Worm (Caenorhabditis elegans): ENCODE data around the gene C05D9.4.

The C05D9.4 gene

ce11 chrX:1120326-1120725 lies 12.5 kb downstream of the C05D9.4 start (continued):
- TF ChIP-seq ahr-1 (tag; optimal IDR thresholded peaks at IDR 0.05) (no peak), ceh-18 (tag; optimal IDR thresholded peaks at IDR 0.05) (peak; percentile 40), unc-42 (tag; optimal IDR thresholded peaks at IDR 0.05) (peak; percentile 98), ttx-3 (tag; optimal IDR thresholded peaks at IDR 0.05) (no peak), C38D4.7 (GFP tag; optimal IDR thresholded peaks at IDR 0.05) (no peak), T23F11.4 (GFP tag; optimal IDR thresholded peaks at IDR 0.05) (no peak), ceh-2 (tag; optimal IDR thresholded peaks at IDR 0.05) (peak; percentile 44), fkh-6 (tag; optimal IDR thresholded peaks at IDR 0.05) (peak; percentile 11), hlh-30 (tag; optimal IDR thresholded peaks at IDR 0.05; ENCODE audit: insufficient read depth) (peak; percentile 5), ref-2 (tag; optimal IDR thresholded peaks at IDR 0.05) (peak; percentile 80), sdc-2 (tag; optimal IDR thresholded peaks at IDR 0.05) (peak; percentile 76), ceh-48 (tag; optimal IDR thresholded peaks at IDR 0.05) (peak; percentile 75), hlh-8 (tag; optimal IDR thresholded peaks at IDR 0.05) (no peak), madf-2 (tag; optimal IDR thresholded peaks at IDR 0.05) (no peak), lin-11 (tag; optimal IDR thresholded peaks at IDR 0.05) (no peak), ceh-22 (tag; optimal IDR thresholded peaks at IDR 0.05) (no peak), C08G9.2 (tag; optimal IDR thresholded peaks at IDR 0.05) (peak; percentile 19), ceh-31 (tag; optimal IDR thresholded peaks at IDR 0.05) (peak; percentile 92), npax-4 (tag; optimal IDR thresholded peaks at IDR 0.05) (no peak), syd-9 (tag; optimal IDR thresholded peaks at IDR 0.05) (peak; percentile 39), F13H6.1 (tag; optimal IDR thresholded peaks at IDR 0.05) (peak; percentile 35), pat-9 (tag; optimal IDR thresholded peaks at IDR 0.05) (no peak), ceh-45 (GFP tag; IDR thresholded peaks at IDR 0.05) (no peak), pha-2 (tag; optimal IDR thresholded peaks at IDR 0.05) (no peak), lim-6 (tag; optimal IDR thresholded peaks at IDR 0.05) (no peak), ama-1 (optimal IDR thresholded peaks at IDR 0.05) (no peak), nfya-1 (tag; optimal IDR thresholded peaks at IDR 0.05) (peak; percentile 40), ets-4 (tag; optimal IDR thresholded peaks at IDR 0.05) (no peak), ceh-6 (GFP tag; optimal IDR thresholded peaks at IDR 0.05) (no peak)

DNA sequence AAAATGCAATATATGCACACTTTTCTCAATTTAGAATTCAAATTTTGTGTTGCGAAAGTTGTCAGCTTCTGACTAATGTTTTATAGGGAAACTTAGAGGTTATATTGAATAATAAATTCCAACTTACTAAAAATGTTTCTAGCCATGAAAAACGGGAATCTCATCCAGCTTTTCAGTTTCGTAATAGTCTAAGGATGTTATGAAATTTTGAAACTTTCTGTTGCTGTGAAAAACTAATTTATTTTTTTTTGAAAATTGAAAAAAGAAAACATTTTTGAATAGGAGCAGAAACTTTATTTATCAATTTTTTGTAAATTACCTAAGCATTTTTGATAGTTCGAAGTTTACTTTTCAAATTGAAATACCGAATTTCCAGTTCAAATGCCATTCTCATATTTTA lies 13.7 kb downstream of the C05D9.4 start:
- no peak for TF ChIP-seq ztf-16 (tag; optimal IDR thresholded peaks at IDR 0.05)
- TF ChIP-seq ceh-19 (GFP tag; optimal IDR thresholded peaks at IDR 0.05) = no peak
- no peak for TF ChIP-seq npax-4 (tag; optimal IDR thresholded peaks at IDR 0.05)
- TF ChIP-seq ceh-34 (tag; optimal IDR thresholded peaks at IDR 0.05) = no peak
- no peak for TF ChIP-seq dve-1 (tag; optimal IDR thresholded peaks at IDR 0.05)
- TF ChIP-seq C08G9.2 (tag; optimal IDR thresholded peaks at IDR 0.05) = no peak
- TF ChIP-seq ceh-9 (tag; optimal IDR thresholded peaks at IDR 0.05) = no peak
- no peak for TF ChIP-seq pax-1 (tag; optimal IDR thresholded peaks at IDR 0.05)
- no peak for TF ChIP-seq nhr-232 (tag; optimal IDR thresholded peaks at IDR 0.05)
- no peak for TF ChIP-seq unc-86 (tag; optimal IDR thresholded peaks at IDR 0.05)
- TF ChIP-seq ceh-2 (tag; optimal IDR thresholded peaks at IDR 0.05) = no peak
- no peak for TF ChIP-seq pag-3 (tag; optimal IDR thresholded peaks at IDR 0.05; ENCODE audit: borderline replicate concordance)
- TF ChIP-seq pha-2 (tag; optimal IDR thresholded peaks at IDR 0.05) = no peak
- no peak for TF ChIP-seq elt-2 (tag; optimal IDR thresholded peaks at IDR 0.05)
- TF ChIP-seq C38D4.7 (GFP tag; optimal IDR thresholded peaks at IDR 0.05) = no peak
- no peak for TF ChIP-seq zip-5 (tag; optimal IDR thresholded peaks at IDR 0.05)
- TF ChIP-seq pat-9 (tag; optimal IDR thresholded peaks at IDR 0.05) = no peak
- no peak for TF ChIP-seq lin-11 (tag; optimal IDR thresholded peaks at IDR 0.05)
- no peak for TF ChIP-seq hlh-13 (GFP tag; optimal IDR thresholded peaks at IDR 0.05)
- TF ChIP-seq rnt-1 (tag; optimal IDR thresholded peaks at IDR 0.05) = no peak

Data from whole organism, late embryonic.